Fruit fly (Drosophila melanogaster) whole organism, prepupa: ENCODE data around the gene Nfs1.
"Not testable (repeated sequence)": the region's sequence is repeated elsewhere in the genome, so short reads cannot be mapped to it uniquely, and the experiment has no call there.

ENCODE experiments used
- CG10631 ChIP-seq: fragments of 200-800 bp; sonication (Bioruptor generic); optimal IDR thresholded peaks from 2 replicates; lab custom pipeline; 2016; ENCODE audit warnings: missing biosample characterization, missing genetic modification characterization
- CG10669 ChIP-seq: fragments of 200-800 bp; sonication (Bioruptor generic); optimal IDR thresholded peaks from 3 replicates; lab custom pipeline; 2018; ENCODE audit warnings: missing biosample characterization, mild to moderate bottlenecking, missing genetic modification characterization, moderate library complexity
- CG11294 ChIP-seq: fragments of 200-800 bp; sonication (Bioruptor generic); IDR thresholded peaks from 2 replicates; pipeline ENCODE4 v1.3.6; 2022; ENCODE audit warnings: missing biosample characterization, missing genetic modification characterization
- CG11762 ChIP-seq: fragments of 200-800 bp; sonication (Bioruptor generic); optimal IDR thresholded peaks from 3 replicates; lab custom pipeline; 2016; ENCODE audit warnings: missing biosample characterization, missing genetic modification characterization; ENCODE audit not compliant: insufficient read depth
- CG15336 ChIP-seq: fragments of 200-800 bp; sonication (Bioruptor generic); IDR thresholded peaks from 2 replicates; pipeline ENCODE4 v1.3.6; 2022; ENCODE audit warnings: missing biosample characterization, missing genetic modification characterization
- CG1621 ChIP-seq: fragments of 200-800 bp; sonication (Bioruptor generic); optimal IDR thresholded peaks from 3 replicates; lab custom pipeline; 2018; ENCODE audit warnings: missing biosample characterization, mild to moderate bottlenecking, missing genetic modification characterization
- CG16779 ChIP-seq: fragments of 200-800 bp; sonication (Bioruptor generic); optimal IDR thresholded peaks from 3 replicates; lab custom pipeline; 2017; ENCODE audit warnings: missing biosample characterization, mild to moderate bottlenecking, missing genetic modification characterization
- CG34406 ChIP-seq: fragments of 200-800 bp; sonication (Bioruptor generic); optimal IDR thresholded peaks from 3 replicates; lab custom pipeline; 2016; ENCODE audit warnings: missing biosample characterization, missing genetic modification characterization
- CG6163 ChIP-seq: fragments of 200-800 bp; sonication (Bioruptor generic); IDR thresholded peaks from 3 replicates; pipeline ENCODE4 v1.3.6; 2022; ENCODE audit warnings: missing biosample characterization, missing genetic modification characterization
- CG6808 ChIP-seq: fragments of 200-800 bp; sonication (Bioruptor generic); optimal IDR thresholded peaks from 3 replicates; lab custom pipeline; 2017; ENCODE audit warnings: missing biosample characterization, missing genetic modification characterization, mild to moderate bottlenecking, moderate library complexity, missing genetic modification reagents
- CG8119 ChIP-seq: fragments of 200-800 bp; sonication (Bioruptor generic); IDR thresholded peaks from 3 replicates; pipeline ENCODE4 v1.3.6; 2022; ENCODE audit warnings: missing biosample characterization, missing genetic modification characterization
- Eip75B ChIP-seq: fragments of 200-800 bp; sonication (Bioruptor generic); optimal IDR thresholded peaks from 3 replicates; lab custom pipeline; 2016; ENCODE audit warnings: missing biosample characterization, missing genetic modification characterization
- Eip93F ChIP-seq: fragments of 200-800 bp; sonication (Bioruptor generic); optimal IDR thresholded peaks from 2 replicates; lab custom pipeline; 2016; ENCODE audit warnings: missing biosample characterization, mild to moderate bottlenecking, missing genetic modification characterization
- Ets21C ChIP-seq: fragments of 200-800 bp; sonication (Bioruptor generic); optimal IDR thresholded peaks from 3 replicates; lab custom pipeline; 2016; ENCODE audit warnings: missing biosample characterization, missing genetic modification characterization
- Gug ChIP-seq: fragments of 200-800 bp; sonication (Bioruptor generic); IDR thresholded peaks from 2 replicates; pipeline ENCODE4 v1.3.6; 2022; ENCODE audit warnings: missing biosample characterization, missing genetic modification characterization
- Hr38 ChIP-seq: sonication (Bioruptor generic); optimal IDR thresholded peaks from 2 replicates; lab custom pipeline; 2016; ENCODE audit warnings: missing biosample characterization, missing genetic modification characterization
- Hr4 ChIP-seq: fragments of 200-800 bp; sonication (Bioruptor generic); optimal IDR thresholded peaks from 3 replicates; lab custom pipeline; 2016; ENCODE audit warnings: missing biosample characterization, missing genetic modification characterization
- Smox ChIP-seq: fragments of 200-800 bp; sonication (Bioruptor generic); optimal IDR thresholded peaks from 3 replicates; lab custom pipeline; 2016; ENCODE audit warnings: missing biosample characterization, missing genetic modification characterization
- Sox102F ChIP-seq: fragments of 200-800 bp; sonication (Bioruptor generic); optimal IDR thresholded peaks from 2 replicates; lab custom pipeline; 2016; ENCODE audit warnings: missing biosample characterization, mild to moderate bottlenecking, missing genetic modification characterization
- Sox14 ChIP-seq: fragments of 200-800 bp; sonication (Bioruptor generic); optimal IDR thresholded peaks from 3 replicates; lab custom pipeline; 2016; ENCODE audit warnings: missing biosample characterization, missing genetic modification characterization
- Sox15 ChIP-seq: fragments of 200-800 bp; sonication (Bioruptor generic); optimal IDR thresholded peaks from 3 replicates; lab custom pipeline; 2016; ENCODE audit warnings: missing biosample characterization, missing genetic modification characterization
- dsx ChIP-seq: fragments of 200-800 bp; optimal IDR thresholded peaks from 3 replicates; lab custom pipeline; 2019; ENCODE audit warnings: missing biosample characterization, mild to moderate bottlenecking, missing genetic modification characterization, moderate library complexity; ENCODE audit not compliant: poor library complexity, severe bottlenecking
- esn ChIP-seq: fragments of 200-800 bp; sonication (Bioruptor generic); optimal IDR thresholded peaks from 2 replicates; lab custom pipeline; 2016; ENCODE audit warnings: missing biosample characterization, mild to moderate bottlenecking, missing genetic modification characterization, moderate library complexity
- fkh ChIP-seq: fragments of 200-800 bp; sonication (Bioruptor generic); optimal IDR thresholded peaks from 3 replicates; lab custom pipeline; 2017; ENCODE audit warnings: missing biosample characterization, mild to moderate bottlenecking, missing genetic modification characterization, moderate library complexity
- lz ChIP-seq: fragments of 200-800 bp; sonication (Bioruptor generic); optimal IDR thresholded peaks from 3 replicates; lab custom pipeline; 2016; ENCODE audit warnings: missing biosample characterization, missing genetic modification characterization
- pdm3 ChIP-seq: fragments of 200-800 bp; sonication (Bioruptor generic); optimal IDR thresholded peaks from 3 replicates; lab custom pipeline; 2016; ENCODE audit warnings: missing biosample characterization, missing genetic modification characterization
- spab ChIP-seq: fragments of 200-800 bp; sonication (Bioruptor generic); optimal IDR thresholded peaks from 2 replicates; lab custom pipeline; 2017; ENCODE audit warnings: missing biosample characterization, mild to moderate bottlenecking, missing genetic modification characterization, missing genetic modification reagents
- svp ChIP-seq: fragments of 200-800 bp; sonication (Bioruptor generic); peaks from one replicate; lab custom pipeline; 2016; ENCODE audit warnings: missing biosample characterization, missing genetic modification characterization
- topi ChIP-seq: fragments of 200-800 bp; sonication (Bioruptor generic); optimal IDR thresholded peaks from 3 replicates; lab custom pipeline; 2016; ENCODE audit warnings: missing biosample characterization, missing genetic modification characterization

Gene Nfs1

dm6 chr2L:11989210-11989609 is 10.2 kb upstream of the Nfs1 start:
- TF ChIP-seq lz, result no peak
- no peak for TF ChIP-seq CG10631 (GFP tag; lab: Kevin White, UChicago)
- TF ChIP-seq topi, result no peak
- TF ChIP-seq dsx (GFP tag; lab: Kevin White, UChicago), result no peak
- no peak for TF ChIP-seq Eip93F
- TF ChIP-seq Sox15 (GFP tag; lab: Kevin White, UChicago), result no peak
- TF ChIP-seq CG6808 (GFP tag; lab: Kevin White, UChicago), result no peak
- no peak for TF ChIP-seq Ets21C
- no peak for TF ChIP-seq CG8119
- TF ChIP-seq Smox (GFP tag; lab: Kevin White, UChicago), result no peak

dm6 chr2L:11989729-11990128 is 9.7 kb upstream of the Nfs1 start, which contains the start of the genes zuc and dgt2:
TSS of gene zuc (minus strand) at chr2L:11989882.
TSS of gene dgt2 (plus strand) at chr2L:11989936.
- TF ChIP-seq topi, result no peak

dm6 chr2L:11990458-11991065 is 8.9 kb upstream of the Nfs1 start, which contains the start of gene escl:
TSS of gene escl (plus strand) at chr2L:11990927.
- TF ChIP-seq fkh (GFP tag; lab: Kevin White, UChicago) (peak; percentile 78), Sox14 (GFP tag; lab: Kevin White, UChicago) (peak; percentile 66), dsx (GFP tag; lab: Kevin White, UChicago) (peak; percentile 5), Hr38 (GFP tag; lab: Kevin White, UChicago) (no peak), CG11294 (GFP tag; lab: Robert Waterston, UW) (no peak), CG1621 (tag; lab: Kevin White, UChicago) (peak; percentile 18), esn (GFP tag; lab: Kevin White, UChicago) (peak; percentile 3)

dm6 chr2L:11992602-11993001 is 6.9 kb upstream of the Nfs1 start, which contains the start of gene Ada1-2:
TSS of gene Ada1-2 (plus strand) at chr2L:11992902.
- not testable (repeated sequence) for TF ChIP-seq CG15336; CG16779 (tag; lab: Kevin White, UChicago); esn (GFP tag; lab: Kevin White, UChicago)

dm6 chr2L:11995332-11995790 is 4.1 kb upstream of the Nfs1 start, which contains the start of the genes CG18789 and Qtzl:
TSS of gene CG18789 (minus strand) at chr2L:11995432.
TSS of gene Qtzl (plus strand) at chr2L:11995740.
- TF ChIP-seq CG34406, CG6808, spab (GFP tag; lab: Kevin White, UChicago): not testable (repeated sequence)
- TF ChIP-seq, all 60 proteins: peak for 0; not testable (repeated sequence) for 60

dm6 chr2L:11996509-11996908 is 2.9 kb upstream of the Nfs1 start, which contains the start of gene Ada1-1:
TSS of gene Ada1-1 (plus strand) at chr2L:11996809.
- not testable (repeated sequence) for TF ChIP-seq Gug; CG6163 (GFP tag; lab: Robert Waterston, UW); Sox14 (GFP tag; lab: Kevin White, UChicago)

- TF ChIP-seq CG11762 (no peak), svp (GFP tag; lab: Kevin White, UChicago) (peak; percentile 55)
These were observed 1.7 kb downstream of the Nfs1 start for dm6 chr2L:12001132-12001531.

dm6 chr2L:12002051-12002450 is 2.6 kb downstream of the Nfs1 start, which contains the start of gene Hacd1:
TSS of gene Hacd1 (minus strand) at chr2L:12002266.
- TF ChIP-seq lz, result no peak
- no peak for TF ChIP-seq Sox102F (GFP tag; lab: Kevin White, UChicago)
- TF ChIP-seq Hr4 (GFP tag; lab: Kevin White, UChicago), result no peak
- TF ChIP-seq Eip75B, result no peak
- TF ChIP-seq pdm3 (GFP tag; lab: Kevin White, UChicago), result no peak
- no peak for TF ChIP-seq CG10669 (GFP tag; lab: Kevin White, UChicago)
- peak; percentile 92 for TF ChIP-seq svp (GFP tag; lab: Kevin White, UChicago)
